Fruit fly (Drosophila melanogaster): ENCODE measurements around the gene Hsp60A.

DNA sequence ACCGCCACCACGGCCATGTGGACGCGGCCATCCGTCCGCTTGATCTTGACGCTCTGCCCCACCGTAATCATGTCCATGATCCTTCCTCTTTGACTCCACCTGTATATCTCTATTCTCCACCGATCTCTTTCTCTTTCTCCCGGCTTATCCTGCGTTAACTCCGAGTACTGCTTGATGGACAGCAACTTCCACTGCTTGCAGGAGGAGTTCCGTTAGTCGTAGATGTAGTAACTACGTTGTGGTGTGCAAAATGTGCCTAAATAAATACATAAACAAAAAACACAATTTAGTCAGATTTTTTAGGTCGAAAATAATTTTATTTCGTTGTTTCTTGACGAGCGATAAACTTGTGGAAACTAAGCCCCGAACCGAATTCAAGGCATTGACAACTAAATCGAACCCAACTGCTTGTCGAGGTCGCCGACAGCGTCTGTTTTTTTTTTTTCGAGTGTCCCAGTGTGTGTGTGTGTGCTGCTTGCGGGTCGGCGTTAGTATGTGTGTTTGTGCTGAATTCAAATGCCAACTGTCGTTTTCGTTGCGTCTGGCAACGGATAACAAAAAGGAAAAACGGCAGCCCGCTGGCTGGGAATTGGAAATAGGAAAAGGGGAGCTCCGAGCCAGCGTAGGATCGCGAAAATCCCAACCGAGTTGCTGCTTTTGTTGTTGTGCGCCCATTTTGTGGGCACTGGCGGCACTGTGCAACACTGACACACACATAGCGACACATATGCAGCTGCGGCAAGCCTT is 27.7 kb downstream of the Hsp60A start:
- TF ChIP-seq fd96Ca (GFP tag; IDR thresholded peaks at IDR 0.05) = no peak
- no peak for TF ChIP-seq CG12605 (GFP tag; IDR thresholded peaks at IDR 0.05)
- no peak for TF ChIP-seq CG15710 (tag; optimal IDR thresholded peaks at IDR 0.05)
- TF ChIP-seq CG17806 (tag; optimal IDR thresholded peaks at IDR 0.05) = no peak
- no peak for TF ChIP-seq CG34367 (tag; optimal IDR thresholded peaks at IDR 0.05)
- peak; percentile 15 for TF ChIP-seq EcR (GFP tag; optimal IDR thresholded peaks at IDR 0.05)
- TF ChIP-seq CG4496 (GFP tag; IDR thresholded peaks at IDR 0.05) = no peak
- TF ChIP-seq CG14655 (GFP tag; optimal IDR thresholded peaks at IDR 0.05) = no peak
